Fruit fly (Drosophila melanogaster): Measurements from ENCODE around the gene HP1D3csd.

The HP1D3csd gene

DNA sequence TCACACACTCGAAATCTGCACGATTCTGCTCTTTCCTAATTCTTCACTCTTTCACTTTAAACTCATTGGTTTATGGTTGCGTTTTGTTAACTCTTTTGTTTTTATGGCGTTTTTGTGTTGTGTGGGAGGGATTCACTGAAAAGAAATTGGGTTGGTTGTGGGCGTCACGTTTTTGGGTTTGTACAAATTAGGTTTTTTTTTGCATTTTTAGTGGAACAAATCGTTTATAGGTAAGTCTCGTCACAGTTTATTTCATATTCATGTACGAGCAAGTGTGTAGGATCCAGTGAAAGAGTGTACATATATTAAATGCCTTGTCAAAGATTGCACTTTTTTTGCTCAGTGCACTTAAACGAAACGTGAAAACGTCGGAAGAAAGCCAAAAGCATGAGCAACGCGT lies 25.3 kb upstream of the HP1D3csd start (continued):
- TF ChIP-seq CG12391 (tag; optimal IDR thresholded peaks at IDR 0.05) (peak; percentile 7), ash1 (GFP tag; optimal IDR thresholded peaks at IDR 0.05) (no peak), Sox102F (GFP tag; optimal IDR thresholded peaks at IDR 0.05) (peak; percentile 58), dmrt99B (tag; optimal IDR thresholded peaks at IDR 0.05) (peak; percentile 48), Neu2 (GFP tag; optimal IDR thresholded peaks at IDR 0.05; ENCODE audit: borderline replicate concordance) (no peak), YL-1 (GFP tag; optimal IDR thresholded peaks at IDR 0.05) (no peak), CG2120 (GFP tag; optimal IDR thresholded peaks at IDR 0.05) (peak; percentile 39), CG12236 (GFP tag; optimal IDR thresholded peaks at IDR 0.05) (peak; percentile 21), CG7839 (tag; optimal IDR thresholded peaks at IDR 0.05) (peak; percentile 29), CG9797 (GFP tag; optimal IDR thresholded peaks at IDR 0.05) (no peak), dan (GFP tag; IDR thresholded peaks at IDR 0.05) (no peak), CG12299 (tag; optimal IDR thresholded peaks at IDR 0.05) (no peak)

DNA sequence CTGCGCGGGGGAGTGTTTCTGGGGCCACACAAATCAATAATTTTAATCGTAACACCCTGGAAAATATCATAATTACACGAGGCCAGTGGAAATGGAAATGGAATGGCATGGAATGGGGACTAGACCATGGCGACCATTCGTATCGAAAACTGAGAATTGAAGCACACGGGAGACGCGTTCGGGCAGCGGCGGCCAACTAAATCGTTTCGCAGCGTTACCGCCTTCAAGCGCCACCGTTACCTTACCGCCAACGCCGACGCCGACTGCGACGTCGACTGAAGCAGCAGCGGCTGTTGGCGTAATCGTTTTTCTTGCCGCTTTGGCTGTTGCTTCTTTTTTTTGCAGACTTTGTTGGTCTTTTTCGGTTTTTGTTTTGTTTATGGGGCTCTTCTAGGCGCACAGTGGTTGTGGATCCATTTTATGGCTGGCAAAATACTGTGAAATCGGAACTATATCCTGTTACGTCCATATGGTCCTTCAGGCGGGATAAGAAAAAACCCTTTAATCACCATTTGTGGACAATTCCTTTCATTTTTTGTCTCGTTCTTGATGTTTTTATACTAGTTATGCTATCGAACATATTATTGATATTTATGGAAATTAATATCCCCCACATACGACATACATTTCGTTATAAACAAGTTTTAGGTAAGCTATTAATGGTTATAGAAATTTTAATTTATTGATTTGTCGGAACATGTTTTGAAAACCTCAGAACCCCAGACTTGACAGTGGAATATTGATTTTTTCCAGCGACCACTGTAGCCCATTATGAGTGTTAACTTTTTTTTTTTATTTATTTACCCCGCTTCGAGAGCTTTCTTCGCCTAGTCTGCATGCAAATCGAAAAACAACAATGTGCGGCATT lies 24.6 kb upstream of the HP1D3csd start:
- TF ChIP-seq CG13296 (GFP tag; optimal IDR thresholded peaks at IDR 0.05) (no peak), BtbVII (GFP tag; optimal IDR thresholded peaks at IDR 0.05) (no peak), CG9437 (GFP tag; optimal IDR thresholded peaks at IDR 0.05) (peak; percentile 42), ase (GFP tag; IDR thresholded peaks at IDR 0.05) (no peak), CG3065 (GFP tag; optimal IDR thresholded peaks at IDR 0.05) (no peak), crol (GFP tag; IDR thresholded peaks at IDR 0.05) (peak; percentile 52; the same call in 1 of the 2 replicates), CG2712 (tag; optimal IDR thresholded peaks at IDR 0.05) (no peak), CG6175 (GFP tag; IDR thresholded peaks at IDR 0.05) (no peak), prd (optimal IDR thresholded peaks at IDR 0.05) (no peak), prd (GFP tag; IDR thresholded peaks at IDR 0.05) (peak; percentile 46; the same call in 2 of the 3 replicates), CG14860 (GFP tag; IDR thresholded peaks at IDR 0.05; ENCODE audit: partially characterized antibody) (no peak), CG3838 (GFP tag; optimal IDR thresholded peaks at IDR 0.05) (no peak), schlank (tag; optimal IDR thresholded peaks at IDR 0.05) (no peak), Sox102F (GFP tag; optimal IDR thresholded peaks at IDR 0.05) (peak; percentile 32), CG7745 (tag; optimal IDR thresholded peaks at IDR 0.05) (no peak), CG17359 (tag; optimal IDR thresholded peaks at IDR 0.05) (no peak), PHDP (tag; optimal IDR thresholded peaks at IDR 0.05) (no peak), exex (tag; optimal IDR thresholded peaks at IDR 0.05) (peak; percentile 78), phol (tag; optimal IDR thresholded peaks at IDR 0.05) (peak; percentile 1), CG17912 (GFP tag; optimal IDR thresholded peaks at IDR 0.05) (no peak), Myb (GFP tag; optimal IDR thresholded peaks at IDR 0.05) (no peak), Hmx (GFP tag; optimal IDR thresholded peaks at IDR 0.05) (no peak), Hr3 (GFP tag; optimal IDR thresholded peaks at IDR 0.05) (no peak), ham (GFP tag; IDR thresholded peaks at IDR 0.05) (no peak), Hr51 (GFP tag; optimal IDR thresholded peaks at IDR 0.05) (peak in 1 of 2 experiments; percentile 28), CG18619 (GFP tag; optimal IDR thresholded peaks at IDR 0.05) (peak; percentile 40), rib (GFP tag; IDR thresholded peaks at IDR 0.05) (peak; percentile 17; the same call in 1 of the 2 replicates), CG10543 (GFP tag; optimal IDR thresholded peaks at IDR 0.05) (no peak), tup (GFP tag; optimal IDR thresholded peaks at IDR 0.05) (no peak), CG4854 (GFP tag; optimal IDR thresholded peaks at IDR 0.05) (no peak), mirr (GFP tag; optimal IDR thresholded peaks at IDR 0.05) (peak; percentile 14), al (GFP tag; IDR thresholded peaks at IDR 0.05) (0 out of 2 replicates have a peak, but pooled peaks have one; percentile 5), CG8924 (tag; optimal IDR thresholded peaks at IDR 0.05) (no peak), da (GFP tag; optimal IDR thresholded peaks at IDR 0.05) (no peak), sens-2 (GFP tag; IDR thresholded peaks at IDR 0.05) (no peak), CG11723 (GFP tag; optimal IDR thresholded peaks at IDR 0.05) (no peak), maf-S (GFP tag; optimal IDR thresholded peaks at IDR 0.05) (no peak)
